Fruit fly (Drosophila melanogaster) whole organism, embryonic: ENCODE measurements around the gene Ser7.

Experiments used
- Atf3 ChIP-seq: fragments of 200-800 bp; sonication (Bioruptor generic); optimal IDR thresholded peaks from 3 replicates; lab custom pipeline; 2016; ENCODE audit warnings: missing biosample characterization, missing genetic modification characterization
- CG12236 ChIP-seq: fragments of 200-800 bp; sonication (Bioruptor generic); optimal IDR thresholded peaks from 2 replicates; lab custom pipeline; 2016; ENCODE audit warnings: missing biosample characterization, missing genetic modification characterization
- CG12942 ChIP-seq: fragments of 200-800 bp; sonication (Bioruptor generic); optimal IDR thresholded peaks from 3 replicates; lab custom pipeline; 2016; ENCODE audit warnings: missing biosample characterization, missing genetic modification characterization
- CG13296 ChIP-seq: fragments of 200-800 bp; sonication (Bioruptor generic); optimal IDR thresholded peaks from 3 replicates; lab custom pipeline; 2018; ENCODE audit warnings: missing biosample characterization, mild to moderate bottlenecking, missing genetic modification characterization
- CG13624 ChIP-seq: fragments of 200-800 bp; sonication (Bioruptor generic); optimal IDR thresholded peaks from 2 replicates; lab custom pipeline; 2016; ENCODE audit warnings: missing biosample characterization, missing genetic modification characterization
- CG14441 ChIP-seq: fragments of 200-800 bp; sonication (Bioruptor generic); IDR thresholded peaks from 2 replicates; pipeline ENCODE4 v1.3.6; 2022; ENCODE audit warnings: missing biosample characterization, missing genetic modification characterization
- CG17186 ChIP-seq: fragments of 200-800 bp; sonication (Bioruptor generic); optimal IDR thresholded peaks from 3 replicates; lab custom pipeline; 2017; ENCODE audit warnings: missing biosample characterization, missing genetic modification reagents, missing genetic modification characterization
- CG3065 ChIP-seq: fragments of 200-800 bp; sonication (Bioruptor generic); optimal IDR thresholded peaks from 2 replicates; lab custom pipeline; 2016; ENCODE audit warnings: missing biosample characterization, missing genetic modification characterization
- CG32532 ChIP-seq: fragments of 200-800 bp; sonication (Bioruptor generic); IDR thresholded peaks from 2 replicates; pipeline ENCODE4 v1.3.6; 2022; ENCODE audit warnings: missing biosample characterization, missing genetic modification characterization
- CG7987 ChIP-seq: fragments of 200-800 bp; sonication (Bioruptor generic); optimal IDR thresholded peaks from 2 replicates; lab custom pipeline; 2018; ENCODE audit warnings: missing biosample characterization, mild to moderate bottlenecking, missing genetic modification characterization, moderate library complexity
- CG8924 ChIP-seq: fragments of 200-800 bp; optimal IDR thresholded peaks from 3 replicates; lab custom pipeline; 2019; ENCODE audit warnings: missing biosample characterization, mild to moderate bottlenecking, missing genetic modification characterization, moderate library complexity
- Camta ChIP-seq: fragments of 200-800 bp; sonication (Bioruptor generic); optimal IDR thresholded peaks from 2 replicates; lab custom pipeline; 2016; ENCODE audit warnings: missing biosample characterization, missing genetic modification characterization
- Dbx ChIP-seq: fragments of 200-800 bp; sonication (Bioruptor generic); IDR thresholded peaks from 3 replicates; pipeline ENCODE4 v1.3.6; 2022; ENCODE audit warnings: missing biosample characterization, missing genetic modification characterization
- Dip3 ChIP-seq: fragments of 200-800 bp; sonication (Bioruptor generic); optimal IDR thresholded peaks from 3 replicates; lab custom pipeline; 2016; ENCODE audit warnings: missing biosample characterization, missing genetic modification characterization
- Fer3 ChIP-seq: fragments of 200-800 bp; sonication (Bioruptor generic); optimal IDR thresholded peaks from 2 replicates; lab custom pipeline; 2018; ENCODE audit warnings: missing biosample characterization, mild to moderate bottlenecking, missing genetic modification characterization, moderate library complexity
- H2.0 ChIP-seq: fragments of 200-800 bp; sonication (Bioruptor generic); IDR thresholded peaks from 2 replicates; pipeline ENCODE4 v1.3.6; 2022; ENCODE audit warnings: missing biosample characterization, missing genetic modification characterization
- HLH3B ChIP-seq: fragments of 200-800 bp; sonication (Bioruptor generic); IDR thresholded peaks from 2 replicates; pipeline ENCODE4 v1.3.6; 2022; ENCODE audit warnings: missing biosample characterization, missing genetic modification characterization
- Hey ChIP-seq: fragments of 200-800 bp; sonication (Bioruptor generic); optimal IDR thresholded peaks from 3 replicates; lab custom pipeline; 2018; ENCODE audit warnings: missing biosample characterization, mild to moderate bottlenecking, missing genetic modification characterization
- Hmx ChIP-seq: fragments of 200-800 bp; sonication (Bioruptor generic); optimal IDR thresholded peaks from 2 replicates; lab custom pipeline; 2016; ENCODE audit warnings: missing biosample characterization, missing genetic modification characterization
- Med ChIP-seq: fragments of 200-800 bp; sonication (Bioruptor generic); peaks from one replicate; lab custom pipeline; 2016; ENCODE audit warnings: missing biosample characterization, missing genetic modification characterization, mild to moderate bottlenecking, inconsistent platforms, moderate library complexity
- Meics ChIP-seq: fragments of 200-800 bp; sonication (Bioruptor generic); optimal IDR thresholded peaks from 2 replicates; lab custom pipeline; 2017; ENCODE audit warnings: missing biosample characterization, mild to moderate bottlenecking, missing genetic modification characterization
- Mes4 ChIP-seq: fragments of 200-800 bp; sonication (Bioruptor generic); optimal IDR thresholded peaks from 2 replicates; lab custom pipeline; 2016; ENCODE audit warnings: missing biosample characterization, missing genetic modification characterization
- NFAT ChIP-seq: fragments of 200-800 bp; sonication (Bioruptor generic); IDR thresholded peaks from 2 replicates; pipeline ENCODE4 v1.3.6; 2022; ENCODE audit warnings: missing biosample characterization, missing genetic modification characterization
- NK7.1 ChIP-seq: fragments of 200-800 bp; sonication (Bioruptor generic); optimal IDR thresholded peaks from 3 replicates; lab custom pipeline; 2016; ENCODE audit warnings: missing biosample characterization, missing genetic modification characterization
- Nf-YC ChIP-seq: fragments of 200-800 bp; optimal IDR thresholded peaks from 3 replicates; lab custom pipeline; 2019; ENCODE audit warnings: missing biosample characterization, mild to moderate bottlenecking, missing genetic modification characterization, moderate library complexity
- NfI ChIP-seq: fragments of 200-800 bp; sonication (Bioruptor generic); optimal IDR thresholded peaks from 3 replicates; lab custom pipeline; 2018; ENCODE audit warnings: missing biosample characterization, mild to moderate bottlenecking, missing genetic modification characterization, moderate library complexity
- Oli ChIP-seq: fragments of 200-800 bp; sonication (Bioruptor generic); optimal IDR thresholded peaks from 2 replicates; lab custom pipeline; 2018; ENCODE audit warnings: missing biosample characterization, mild to moderate bottlenecking, missing genetic modification characterization, moderate library complexity
- PHDP ChIP-seq: fragments of 200-800 bp; sonication (Bioruptor generic); optimal IDR thresholded peaks from 3 replicates; lab custom pipeline; 2018; ENCODE audit warnings: missing biosample characterization, mild to moderate bottlenecking, missing genetic modification characterization, moderate library complexity
- Pdp1 ChIP-seq, 2 experiments: fragments of 200-800 bp; sonication (Bioruptor generic); optimal IDR thresholded peaks; 3 replicates each; lab custom pipeline; 2016; ENCODE audit warnings: missing biosample characterization in 2 of 2, missing genetic modification characterization in 2 of 2, mild to moderate bottlenecking in 1 of 2, moderate library complexity in 1 of 2
- Ravus ChIP-seq: fragments of 200-800 bp; sonication (Bioruptor generic); IDR thresholded peaks from 2 replicates; pipeline ENCODE4 v1.3.6; 2022; ENCODE audit warnings: missing biosample characterization, missing genetic modification characterization
- Rx ChIP-seq: fragments of 200-800 bp; sonication (Bioruptor generic); IDR thresholded peaks from 2 replicates; pipeline ENCODE4 v1.3.6; 2022; ENCODE audit warnings: missing biosample characterization, missing genetic modification characterization
- Side ChIP-seq: fragments of 200-800 bp; sonication (Bioruptor generic); optimal IDR thresholded peaks from 2 replicates; lab custom pipeline; 2016; ENCODE audit warnings: missing biosample characterization, missing genetic modification characterization
- Usf ChIP-seq: fragments of 200-800 bp; sonication (Bioruptor generic); optimal IDR thresholded peaks from 2 replicates; lab custom pipeline; 2017; ENCODE audit warnings: missing genotype, missing biosample characterization, missing genetic modification characterization
- cad ChIP-seq: fragments of >200 bp; optimal IDR thresholded peaks from 2 replicates; lab custom pipeline; 2017; ENCODE audit warnings: missing biosample characterization, missing genetic modification characterization
- fru ChIP-seq: fragments of >200 bp; optimal IDR thresholded peaks from 2 replicates; lab custom pipeline; 2017
- gcm ChIP-seq: fragments of 200-800 bp; sonication (Bioruptor generic); optimal IDR thresholded peaks from 2 replicates; lab custom pipeline; 2019; ENCODE audit warnings: missing biosample characterization, mild to moderate bottlenecking, missing genetic modification characterization, moderate library complexity
- ham ChIP-seq: fragments of 200-800 bp; sonication (Bioruptor generic); IDR thresholded peaks from 2 replicates; pipeline ENCODE4 v1.3.6; 2022; ENCODE audit warnings: missing biosample characterization, missing genetic modification characterization
- kay ChIP-seq: fragments of 200-800 bp; sonication (Bioruptor generic); optimal IDR thresholded peaks from 2 replicates; lab custom pipeline; 2016; ENCODE audit warnings: missing biosample characterization, missing genetic modification characterization
- lbe ChIP-seq: fragments of 200-800 bp; sonication (Bioruptor generic); optimal IDR thresholded peaks from 2 replicates; lab custom pipeline; 2016; ENCODE audit warnings: missing biosample characterization, mild to moderate bottlenecking, missing genetic modification characterization
- lmd ChIP-seq: fragments of 200-800 bp; sonication (Bioruptor generic); IDR thresholded peaks from 2 replicates; pipeline ENCODE4 v1.3.6; 2022; ENCODE audit warnings: missing biosample characterization, missing genetic modification characterization
- nerfin-1 ChIP-seq: fragments of 200-800 bp; sonication (Bioruptor generic); optimal IDR thresholded peaks from 3 replicates; lab custom pipeline; 2019; ENCODE audit warnings: missing biosample characterization, mild to moderate bottlenecking, missing genetic modification characterization, moderate library complexity
- sc ChIP-seq, 3 experiments: fragments of >200 bp in 2 of 3; fragments of 200-800 bp in 1 of 3; sonication (Bioruptor generic) in 1 of 3; optimal IDR thresholded peaks; 2 replicates in 2 of 3; 3 replicates in 1 of 3; lab custom pipeline; 2017; ENCODE audit warnings: mild to moderate bottlenecking in 1 of 3, missing biosample characterization in 1 of 3, missing genetic modification characterization in 1 of 3, missing genetic modification reagents in 1 of 3
- seq ChIP-seq: fragments of 200-800 bp; sonication (Bioruptor generic); IDR thresholded peaks from 2 replicates; pipeline ENCODE4 v1.3.6; 2022; ENCODE audit warnings: missing biosample characterization, missing genetic modification characterization
- sim ChIP-seq: fragments of 200-800 bp; sonication (Bioruptor generic); IDR thresholded peaks from 2 replicates; pipeline ENCODE4 v1.3.6; 2022; ENCODE audit warnings: missing biosample characterization, missing genetic modification characterization
- slou ChIP-seq: fragments of 200-800 bp; sonication (Bioruptor generic); optimal IDR thresholded peaks from 3 replicates; lab custom pipeline; 2016; ENCODE audit warnings: missing biosample characterization, missing genetic modification characterization
- sr ChIP-seq: fragments of 200-800 bp; sonication (Bioruptor generic); IDR thresholded peaks from 3 replicates; pipeline ENCODE4 v1.3.6; 2022; ENCODE audit warnings: missing biosample characterization, missing genetic modification characterization
- twi ChIP-seq: fragments of 200-800 bp; optimal IDR thresholded peaks from 2 replicates; lab custom pipeline; 2019; ENCODE audit warnings: missing biosample characterization, mild to moderate bottlenecking, missing genetic modification characterization, moderate library complexity
- unc-4 ChIP-seq: fragments of 200-800 bp; sonication (Bioruptor generic); IDR thresholded peaks from 2 replicates; pipeline ENCODE4 v1.3.6; 2022; ENCODE audit warnings: missing biosample characterization, missing genetic modification characterization; ENCODE audit not compliant: partially characterized antibody
- zf30C ChIP-seq: fragments of 200-800 bp; sonication (Bioruptor generic); optimal IDR thresholded peaks from 3 replicates; lab custom pipeline; 2018; ENCODE audit warnings: missing biosample characterization, mild to moderate bottlenecking, missing genetic modification characterization

Gene Ser7

dm6 chrX:9875948-9876853 lies 11.2 kb downstream of the Ser7 start, which contains the start of gene CG15247 (continued):
- TF ChIP-seq PHDP (tag; lab: Kevin White, UChicago) (peak; percentile 74), Meics (peak; percentile 71), seq (peak; percentile 70), lbe (GFP tag; lab: Kevin White, UChicago) (no peak), Atf3 (GFP tag; lab: Kevin White, UChicago) (peak; percentile 11), Oli (peak; percentile 72), Dip3 (GFP tag; lab: Kevin White, UChicago) (peak; percentile 71), unc-4 (GFP tag; lab: Robert Waterston, UW) (no peak), CG3065 (GFP tag; lab: Kevin White, UChicago) (peak; percentile 7), sr (GFP tag; lab: Robert Waterston, UW) (peak; percentile 96), Pdp1 (GFP tag; optimal IDR thresholded peaks at IDR 0.05; lab: Kevin White, UChicago) (peak; percentile 61 to 77), CG13624 (GFP tag; lab: Kevin White, UChicago) (peak; percentile 79), lmd (GFP tag; lab: Robert Waterston, UW) (peak; percentile 82), Usf (GFP tag; lab: Kevin White, UChicago) (peak; percentile 37), kay (GFP tag; lab: Kevin White, UChicago) (peak; percentile 28), Nf-YC (peak; percentile 45), ham (0 out of 2 replicates have a peak, but pooled peaks have one; percentile 16), CG32532 (GFP tag; lab: Robert Waterston, UW) (peak; percentile 87), Camta (GFP tag; lab: Kevin White, UChicago) (peak; percentile 66), Mes4 (GFP tag; lab: Kevin White, UChicago) (peak; percentile 35), HLH3B (GFP tag; lab: Robert Waterston, UW) (peak; percentile 83), slou (peak; percentile 33), CG7987 (GFP tag; lab: Kevin White, UChicago) (no peak), H2.0 (peak; percentile 84), CG12236 (peak; percentile 13), fru (no peak), twi (tag; lab: Kevin White, UChicago) (peak; percentile 15), CG8924 (tag; lab: Kevin White, UChicago) (peak; percentile 59), NfI (peak; percentile 78), sim (peak; percentile 58; the same call in 1 of the 2 replicates), NK7.1 (GFP tag; lab: Kevin White, UChicago) (peak; percentile 37), Rx (GFP tag; lab: Robert Waterston, UW) (peak; percentile 54), nerfin-1 (tag; lab: Kevin White, UChicago) (peak; percentile 59), gcm (peak; percentile 47), Hey (tag; lab: Kevin White, UChicago) (no peak), CG12942 (GFP tag; lab: Kevin White, UChicago) (peak; percentile 22), CG17186 (GFP tag; lab: Kevin White, UChicago) (no peak), Dbx (GFP tag; lab: Robert Waterston, UW) (peak; percentile 53; the same call in 2 of the 3 replicates), Fer3 (tag; lab: Kevin White, UChicago) (peak; percentile 73), sc (optimal IDR thresholded peaks at IDR 0.05; lab: Kevin White, UChicago) (no peak), sc (GFP tag; optimal IDR thresholded peaks at IDR 0.05; lab: Kevin White, UChicago) (no peak), cad (GFP tag; lab: Kevin White, UChicago) (no peak), Med (peak; percentile 93), Side (GFP tag; lab: Kevin White, UChicago) (peak; percentile 53), Hmx (peak; percentile 51), NFAT (GFP tag; lab: Robert Waterston, UW) (peak; percentile 80), Ravus (peak; percentile 49), CG14441 (GFP tag; lab: Robert Waterston, UW) (peak; percentile 82), CG13296 (GFP tag; lab: Kevin White, UChicago) (peak; percentile 66), zf30C (GFP tag; lab: Kevin White, UChicago) (no peak)
